Fruit fly (Drosophila melanogaster): ENCODE results near the gene Oga.

Oga gene

dm6 chr3R:21246492-21247061 lies 27.7 kb downstream of the Oga start, which contains the start of gene ETHR (continued):
- TF ChIP-seq tup (GFP tag; optimal IDR thresholded peaks at IDR 0.05) (no peak), pan (optimal IDR thresholded peaks at IDR 0.05) (no peak), pan (GFP tag; optimal IDR thresholded peaks at IDR 0.05 in 1 of 2, IDR thresholded peaks at IDR 0.05 in 1 of 2) (peak in 1 of 2 experiments; percentile 37), btn (GFP tag; optimal IDR thresholded peaks at IDR 0.05) (no peak), CG1024 (GFP tag; IDR thresholded peaks at IDR 0.05) (no peak), pfk (GFP tag; optimal IDR thresholded peaks at IDR 0.05) (no peak), usp (GFP tag; optimal IDR thresholded peaks at IDR 0.05) (no peak), dan (GFP tag; IDR thresholded peaks at IDR 0.05) (no peak), Hsf (GFP tag; optimal IDR thresholded peaks at IDR 0.05) (no peak), ash1 (GFP tag; optimal IDR thresholded peaks at IDR 0.05) (no peak), disco-r (GFP tag; optimal IDR thresholded peaks at IDR 0.05) (no peak), trh (GFP tag; optimal IDR thresholded peaks at IDR 0.05) (no peak), CG4360 (GFP tag; IDR thresholded peaks at IDR 0.05) (no peak), seq (GFP tag; IDR thresholded peaks at IDR 0.05) (no peak), Scr (GFP tag; IDR thresholded peaks at IDR 0.05; ENCODE audit: partially characterized antibody) (no peak), ems (GFP tag; optimal IDR thresholded peaks at IDR 0.05) (no peak), pb (GFP tag; optimal IDR thresholded peaks at IDR 0.05) (no peak), CG9727 (GFP tag; optimal IDR thresholded peaks at IDR 0.05) (peak; percentile 47), Atf6 (GFP tag; IDR thresholded peaks at IDR 0.05) (peak; percentile 75), CG17385 (GFP tag; optimal IDR thresholded peaks at IDR 0.05) (peak; percentile 51), Jarid2 (GFP tag; optimal IDR thresholded peaks at IDR 0.05) (no peak), CG14860 (GFP tag; IDR thresholded peaks at IDR 0.05; ENCODE audit: partially characterized antibody) (no peak), CG34376 (GFP tag; optimal IDR thresholded peaks at IDR 0.05) (peak; percentile 65), NK7.1 (GFP tag; optimal IDR thresholded peaks at IDR 0.05) (no peak), crol (GFP tag; IDR thresholded peaks at IDR 0.05) (peak; percentile 88), CG11560 (tag; IDR thresholded peaks at IDR 0.05) (no peak), Fer3 (tag; optimal IDR thresholded peaks at IDR 0.05) (peak; percentile 16), hkb (optimal IDR thresholded peaks at IDR 0.05) (no peak), hkb (GFP tag; IDR thresholded peaks at IDR 0.05) (peak; percentile 64), PHDP (tag; optimal IDR thresholded peaks at IDR 0.05) (peak; percentile 72), CG14014 (GFP tag; IDR thresholded peaks at IDR 0.05) (peak; percentile 58; the same call in 1 of the 2 replicates), CG3838 (GFP tag; optimal IDR thresholded peaks at IDR 0.05) (no peak), CG9609 (GFP tag; optimal IDR thresholded peaks at IDR 0.05) (no peak), Myb (GFP tag; optimal IDR thresholded peaks at IDR 0.05) (no peak), ac (GFP tag; optimal IDR thresholded peaks at IDR 0.05) (no peak), CG18011 (GFP tag; optimal IDR thresholded peaks at IDR 0.05) (peak; percentile 43), CG3726 (GFP tag; IDR thresholded peaks at IDR 0.05) (no peak), CG15514 (GFP tag; optimal IDR thresholded peaks at IDR 0.05) (peak; percentile 45), Sox100B (GFP tag; optimal IDR thresholded peaks at IDR 0.05) (no peak), Hr78 (GFP tag; optimal IDR thresholded peaks at IDR 0.05) (no peak), CG10267 (tag; optimal IDR thresholded peaks at IDR 0.05) (no peak), CoRest (tag; optimal IDR thresholded peaks at IDR 0.05) (peak; percentile 54), jigr1 (GFP tag; IDR thresholded peaks at IDR 0.05) (no peak), CG18262 (tag; optimal IDR thresholded peaks at IDR 0.05) (no peak), CG6791 (GFP tag; IDR thresholded peaks at IDR 0.05; ENCODE audit: partially characterized antibody) (no peak), br (optimal IDR thresholded peaks at IDR 0.05) (no peak), Doc2 (GFP tag; IDR thresholded peaks at IDR 0.05) (no peak), Tbp (GFP tag; optimal IDR thresholded peaks at IDR 0.05) (no peak), bab2 (GFP tag; optimal IDR thresholded peaks at IDR 0.05) (peak; percentile 6), Spps (tag; optimal IDR thresholded peaks at IDR 0.05) (no peak), CG8359 (GFP tag; optimal IDR thresholded peaks at IDR 0.05; ENCODE audit: borderline replicate concordance) (no peak), CG2129 (GFP tag; IDR thresholded peaks at IDR 0.05; ENCODE audit: partially characterized antibody) (no peak)
